Fruit fly (Drosophila melanogaster): ENCODE data around the gene Ugt307A1.

The Ugt307A1 gene

DNA sequence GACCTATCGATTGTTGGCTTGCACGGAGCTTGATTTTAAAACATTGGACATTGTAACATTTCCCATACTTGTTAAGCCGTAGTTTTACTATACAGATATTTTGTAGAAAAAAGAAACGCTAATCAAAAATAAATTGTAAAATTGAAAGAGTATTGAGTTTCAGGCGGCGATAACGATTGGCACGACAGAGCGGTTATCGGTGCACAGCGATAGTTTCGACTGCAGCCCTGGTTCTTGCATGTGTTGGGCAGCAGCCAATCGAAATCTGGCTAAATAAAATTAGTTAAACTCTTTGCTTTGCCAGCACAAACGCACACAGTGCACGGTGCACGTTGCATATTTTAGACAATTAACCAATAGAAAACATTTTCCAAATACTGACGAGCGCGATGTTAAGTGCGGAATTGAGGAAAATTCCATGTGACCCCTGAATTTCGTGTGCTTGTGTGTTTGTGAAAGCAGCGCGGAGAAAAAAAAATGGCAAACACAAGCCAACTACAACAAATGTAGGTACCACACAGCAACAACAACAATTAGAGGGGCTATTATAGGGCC is 29.9 kb upstream of the Ugt307A1 start, which contains the start of gene milt (continued):
- TF ChIP-seq sens (GFP tag): peak; percentile 70
- no peak for TF ChIP-seq HHEX (GFP tag; optimal IDR thresholded peaks at IDR 0.05)
- no peak for TF ChIP-seq z (GFP tag; IDR thresholded peaks at IDR 0.05)
- TF ChIP-seq Rx (GFP tag; IDR thresholded peaks at IDR 0.05): no peak
- peak; percentile 60 for TF ChIP-seq HmgZ (tag; optimal IDR thresholded peaks at IDR 0.05)
- TF ChIP-seq Ssrp (tag; optimal IDR thresholded peaks at IDR 0.05): peak; percentile 2
- TF ChIP-seq CG7357 (GFP tag; IDR thresholded peaks at IDR 0.05): no peak
- TF ChIP-seq CG6813 (GFP tag; optimal IDR thresholded peaks at IDR 0.05): no peak
- no peak for TF ChIP-seq mirr (GFP tag; optimal IDR thresholded peaks at IDR 0.05)
- TF ChIP-seq Dek (tag; optimal IDR thresholded peaks at IDR 0.05): no peak
- no peak for TF ChIP-seq CG5180 (GFP tag; optimal IDR thresholded peaks at IDR 0.05)
- TF ChIP-seq CG11504 (tag; optimal IDR thresholded peaks at IDR 0.05): no peak
- no peak for TF ChIP-seq Eip74EF (GFP tag; optimal IDR thresholded peaks at IDR 0.05)
- no peak for TF ChIP-seq eve (GFP tag; optimal IDR thresholded peaks at IDR 0.05)
- peak; percentile 78 for TF ChIP-seq CG17186 (GFP tag; optimal IDR thresholded peaks at IDR 0.05)
- TF ChIP-seq fd64A (GFP tag; optimal IDR thresholded peaks at IDR 0.05): no peak
- no peak for TF ChIP-seq pita (GFP tag; optimal IDR thresholded peaks at IDR 0.05)
- no peak for TF ChIP-seq danr (GFP tag; IDR thresholded peaks at IDR 0.05)
- no peak for TF ChIP-seq CG14441 (GFP tag; IDR thresholded peaks at IDR 0.05)
- TF ChIP-seq nmo (GFP tag; optimal IDR thresholded peaks at IDR 0.05): peak; percentile 47
- no peak for TF ChIP-seq CG10366 (GFP tag; IDR thresholded peaks at IDR 0.05)
- no peak for TF ChIP-seq wor (GFP tag; IDR thresholded peaks at IDR 0.05)
- no peak for TF ChIP-seq CG7839 (tag; optimal IDR thresholded peaks at IDR 0.05)
- no peak for TF ChIP-seq CG6765 (GFP tag; optimal IDR thresholded peaks at IDR 0.05)
- no peak for TF ChIP-seq CG4730 (GFP tag; IDR thresholded peaks at IDR 0.05)
- no peak for TF ChIP-seq CG33557 (GFP tag; optimal IDR thresholded peaks at IDR 0.05)
- no peak for TF ChIP-seq vvl (GFP tag; IDR thresholded peaks at IDR 0.05)
- TF ChIP-seq Ets65A (GFP tag): peak; percentile 85
- TF ChIP-seq CG16779 (GFP tag; IDR thresholded peaks at IDR 0.05): no peak
- no peak for TF ChIP-seq CG3995 (GFP tag; optimal IDR thresholded peaks at IDR 0.05)
- TF ChIP-seq Sox100B (GFP tag; optimal IDR thresholded peaks at IDR 0.05): no peak
- TF ChIP-seq Vsx1 (GFP tag; optimal IDR thresholded peaks at IDR 0.05): peak; percentile 14
- peak; percentile 88 for TF ChIP-seq mld (GFP tag; IDR thresholded peaks at IDR 0.05; ENCODE audit: partially characterized antibody)
- no peak for TF ChIP-seq CrebB (tag; optimal IDR thresholded peaks at IDR 0.05)
- TF ChIP-seq ara (GFP tag; IDR thresholded peaks at IDR 0.05): no peak
- no peak for TF ChIP-seq CG10654 (GFP tag; optimal IDR thresholded peaks at IDR 0.05)
- no peak for TF ChIP-seq Mad (GFP tag; optimal IDR thresholded peaks at IDR 0.05)
- TF ChIP-seq shn (GFP tag; optimal IDR thresholded peaks at IDR 0.05): no peak
- peak; percentile 35 for TF ChIP-seq CG2120 (GFP tag; optimal IDR thresholded peaks at IDR 0.05)
- no peak for TF ChIP-seq Hey (tag; optimal IDR thresholded peaks at IDR 0.05)
- peak; percentile 38 for TF ChIP-seq NC2β (GFP tag; optimal IDR thresholded peaks at IDR 0.05)
- TF ChIP-seq CG1603 (tag; optimal IDR thresholded peaks at IDR 0.05): peak; percentile 65
- TF ChIP-seq Tbp (GFP tag; optimal IDR thresholded peaks at IDR 0.05): no peak
- TF ChIP-seq CG3847 (GFP tag; IDR thresholded peaks at IDR 0.05): no peak
- no peak for TF ChIP-seq ap (GFP tag; IDR thresholded peaks at IDR 0.05)
- no peak for TF ChIP-seq Poxn (GFP tag; IDR thresholded peaks at IDR 0.05)
- TF ChIP-seq CG12236 (GFP tag; optimal IDR thresholded peaks at IDR 0.05): no peak
- TF ChIP-seq lmd (GFP tag; IDR thresholded peaks at IDR 0.05): no peak
- no peak for TF ChIP-seq CG9215 (GFP tag; IDR thresholded peaks at IDR 0.05)
- no peak for TF ChIP-seq cad (GFP tag; optimal IDR thresholded peaks at IDR 0.05)
- TF ChIP-seq Sry-β (GFP tag; optimal IDR thresholded peaks at IDR 0.05): peak; percentile 50
- no peak for TF ChIP-seq CG13123 (GFP tag; optimal IDR thresholded peaks at IDR 0.05)
